Worm (Caenorhabditis elegans) whole organism, young adult: ENCODE data around the gene F23H11.5.

Experiments used
- ZK185.1 ChIP-seq: sonication (generic microtip); optimal IDR thresholded peaks from 2 replicates; lab custom pipeline; 2016; ENCODE audit warnings: mild to moderate bottlenecking, missing genetic modification characterization, missing compliant biosample characterization; ENCODE audit not compliant: poor library complexity, severe bottlenecking
- akir-1 ChIP-seq: fragments of 200-800 bp; sonication (Bioruptor generic); optimal IDR thresholded peaks from 2 replicates; lab custom pipeline; 2018; ENCODE audit warnings: mild to moderate bottlenecking, missing genetic modification characterization, moderate library complexity, missing compliant biosample characterization
- ama-1 ChIP-seq, 3 experiments: fragments of 150-350 bp in 1 of 3; sonication (generic microtip) in 2 of 3; optimal IDR thresholded peaks; 2 replicates each; lab custom pipeline; 2014 to 2018; ENCODE audit warnings: missing biosample characterization in 2 of 3, missing genetic modification characterization in 2 of 3, missing genetic modification reagents in 2 of 3
- aptf-3 ChIP-seq: fragments of 200-800 bp; sonication (Bioruptor generic); IDR thresholded peaks from 2 replicates; pipeline ENCODE4 v1.3.6; 2022; ENCODE audit warnings: missing genetic modification characterization, missing compliant biosample characterization
- attf-6 ChIP-seq: fragments of 200-800 bp; sonication (Bioruptor generic); IDR thresholded peaks from 2 replicates; pipeline ENCODE4 v1.3.6; 2022; ENCODE audit warnings: missing genetic modification reagents, missing genetic modification characterization, missing compliant biosample characterization
- ceh-27 ChIP-seq: fragments of 200-800 bp; sonication (Bioruptor generic); optimal IDR thresholded peaks from 2 replicates; lab custom pipeline; 2018; ENCODE audit warnings: mild to moderate bottlenecking, missing genetic modification characterization, moderate library complexity, missing compliant biosample characterization
- die-1 ChIP-seq: sonication (generic microtip); optimal IDR thresholded peaks from 2 replicates; lab custom pipeline; 2016; ENCODE audit warnings: missing genotype, mild to moderate bottlenecking, missing genetic modification characterization, missing compliant biosample characterization
- hlh-26 ChIP-seq: fragments of 200-800 bp; sonication (Bioruptor generic); conservative IDR thresholded peaks from 2 replicates; pipeline ENCODE4 v1.3.6; 2022; ENCODE audit warnings: missing genetic modification reagents, missing genetic modification characterization, missing compliant biosample characterization
- mxl-1 ChIP-seq: sonication (generic microtip); optimal IDR thresholded peaks from 2 replicates; lab custom pipeline; 2016; ENCODE audit warnings: missing genetic modification characterization, missing compliant biosample characterization
- nhr-27 ChIP-seq: fragments of 200-800 bp; sonication (Bioruptor generic); optimal IDR thresholded peaks from 2 replicates; lab custom pipeline; 2018; ENCODE audit warnings: mild to moderate bottlenecking, missing genetic modification characterization, moderate library complexity, missing compliant biosample characterization
- nhr-80 ChIP-seq: sonication (generic microtip); optimal IDR thresholded peaks from 2 replicates; lab custom pipeline; 2016; ENCODE audit warnings: missing genetic modification characterization, missing compliant biosample characterization
- snpc-4 ChIP-seq, 5 experiments: fragments of 150-350 bp in 1 of 5; sonication (generic microtip) in 4 of 5; optimal IDR thresholded peaks; 2 replicates each; lab custom pipeline; 2014 to 2018; ENCODE audit warnings: missing genetic modification characterization in 5 of 5, missing biosample characterization in 3 of 5, antibody characterized with exemption in 2 of 5, mild to moderate bottlenecking in 2 of 5, missing compliant biosample characterization in 2 of 5, missing genotype in 2 of 5, moderate library complexity in 2 of 5, missing genetic modification reagents in 1 of 5
- unc-62 ChIP-seq: fragments of 150-350 bp; optimal IDR thresholded peaks from 2 replicates; lab custom pipeline; 2014; ENCODE audit warnings: missing biosample characterization, missing genetic modification reagents, missing genetic modification characterization
- ztf-3 ChIP-seq: fragments of 200-800 bp; sonication (Bioruptor generic); optimal IDR thresholded peaks from 2 replicates; lab custom pipeline; 2018; ENCODE audit warnings: mild to moderate bottlenecking, missing genetic modification characterization, missing compliant biosample characterization

ce11 chrIII:955981-956380 lies 45.6 kb upstream of the F23H11.5 start, which contains the start of gene fbxa-54:
- TF ChIP-seq aptf-3 (GFP tag; lab: Robert Waterston, UW), result no peak
- no peak for TF ChIP-seq die-1 (tag; lab: Kevin White, UChicago)
- TF ChIP-seq ama-1 (optimal IDR thresholded peaks at IDR 0.05; lab: Kevin White, UChicago), result no peak
- TF ChIP-seq ama-1 (GFP tag; optimal IDR thresholded peaks at IDR 0.05; lab: Kevin White, UChicago), result no peak
- no peak for TF ChIP-seq mxl-1 (tag; lab: Kevin White, UChicago)
- TF ChIP-seq snpc-4 (GFP tag; optimal IDR thresholded peaks at IDR 0.05; lab: Kevin White, UChicago), result no peak
- no peak for TF ChIP-seq snpc-4 (tag; optimal IDR thresholded peaks at IDR 0.05; lab: Kevin White, UChicago)
- no peak for TF ChIP-seq nhr-27 (tag; lab: Kevin White, UChicago)
- TF ChIP-seq unc-62 (GFP tag; lab: Kevin White, UChicago), result no peak
- TF ChIP-seq ZK185.1 (tag; lab: Kevin White, UChicago), result no peak
- TF ChIP-seq ceh-27 (GFP tag; lab: Kevin White, UChicago), result no peak
- no peak for TF ChIP-seq attf-6 (GFP tag; lab: Robert Waterston, UW)
- no peak for TF ChIP-seq hlh-26
- no peak for TF ChIP-seq ztf-3 (GFP tag; lab: Kevin White, UChicago)
- no peak for TF ChIP-seq akir-1 (GFP tag; lab: Kevin White, UChicago)
- peak; percentile 79 for TF ChIP-seq nhr-80
